Fruit fly (Drosophila melanogaster) Kc167 (cell line): Measurements from ENCODE around the gene CG4440.

Source experiments
- Myc ChIP-seq: fragments of >200 bp; optimal IDR thresholded peaks from 2 replicates; lab custom pipeline; 2017; ENCODE audit warnings: missing external identifiers
- Sin3A ChIP-seq: fragments of >200 bp; optimal IDR thresholded peaks from 2 replicates; lab custom pipeline; 2018; ENCODE audit warnings: missing external identifiers
- h ChIP-seq: fragments of >200 bp; optimal IDR thresholded peaks from 3 replicates; lab custom pipeline; 2018; ENCODE audit warnings: missing external identifiers
- insv ChIP-seq: fragments of >200 bp; optimal IDR thresholded peaks from 3 replicates; lab custom pipeline; 2018; ENCODE audit warnings: missing external identifiers
- psq ChIP-seq: fragments of >200 bp; optimal IDR thresholded peaks from 2 replicates; lab custom pipeline; 2017; ENCODE audit warnings: missing external identifiers
- ttk ChIP-seq: sonication (Bioruptor generic); optimal IDR thresholded peaks from 2 replicates; lab custom pipeline; 2017; ENCODE audit warnings: missing external identifiers

The CG4440 gene

dm6 chr2L:16290984-16291383, 38.7 kb upstream of the CG4440 start, which contains the start of gene CG17329:
Gene CG17329, plus strand, starts transcription at chr2L:16291284.
- no peak for TF ChIP-seq ttk (lab: Kevin White, UChicago)
- TF ChIP-seq insv = no peak
- TF ChIP-seq h (lab: Kevin White, UChicago) = no peak
- no peak for TF ChIP-seq Sin3A
- no peak for TF ChIP-seq psq (lab: Kevin White, UChicago)
- no peak for TF ChIP-seq Myc (lab: Kevin White, UChicago)

- no peak for TF ChIP-seq insv
- no peak for TF ChIP-seq Myc (lab: Kevin White, UChicago)
- no peak for TF ChIP-seq h (lab: Kevin White, UChicago)
- no peak for TF ChIP-seq psq (lab: Kevin White, UChicago)
- no peak for TF ChIP-seq ttk (lab: Kevin White, UChicago)
- no peak for TF ChIP-seq Sin3A
Observed at dm6 chr2L:16292975-16293501, 36.7 kb upstream of the CG4440 start, which contains the start of gene CG13258. Gene CG13258, minus strand, starts transcription at chr2L:16293025.

dm6 chr2L:16293703-16294233, 36.0 kb upstream of the CG4440 start, which contains the start of gene Cyp303a1:
Gene Cyp303a1, plus strand, starts transcription at chr2L:16294183.
- TF ChIP-seq ttk (lab: Kevin White, UChicago) (no peak), h (lab: Kevin White, UChicago) (no peak), insv (no peak)

dm6 chr2L:16299466-16300311, 30.0 kb upstream of the CG4440 start, which contains the start of the genes heix and CG17328:
Gene heix, minus strand, starts transcription at chr2L:16299858.
Gene CG17328, plus strand, starts transcription at chr2L:16299943.
- TF ChIP-seq psq (lab: Kevin White, UChicago) (no peak), ttk (lab: Kevin White, UChicago) (no peak), Myc (lab: Kevin White, UChicago) (no peak), h (lab: Kevin White, UChicago) (no peak), insv (no peak), Sin3A (no peak)

dm6 chr2L:16302773-16303279, 26.9 kb upstream of the CG4440 start, which contains the start of gene GMF:
Gene GMF, minus strand, starts transcription at chr2L:16302954.
- TF ChIP-seq Myc (lab: Kevin White, UChicago) (no peak), Sin3A (no peak), insv (no peak), h (lab: Kevin White, UChicago) (no peak), ttk (lab: Kevin White, UChicago) (no peak), psq (lab: Kevin White, UChicago) (no peak)

dm6 chr2L:16307026-16307703, 22.6 kb upstream of the CG4440 start, which contains the start of the genes CG5861 and Syx5:
Gene CG5861, minus strand, starts transcription at chr2L:16307298.
Gene Syx5, plus strand, starts transcription at chr2L:16307346.
- TF ChIP-seq Sin3A = no peak
- TF ChIP-seq psq (lab: Kevin White, UChicago) = no peak
- no peak for TF ChIP-seq Myc (lab: Kevin White, UChicago)
- TF ChIP-seq insv = no peak
- TF ChIP-seq ttk (lab: Kevin White, UChicago) = no peak
- no peak for TF ChIP-seq h (lab: Kevin White, UChicago)

- TF ChIP-seq h (lab: Kevin White, UChicago) (no peak), ttk (lab: Kevin White, UChicago) (no peak), psq (lab: Kevin White, UChicago) (no peak), Sin3A (no peak), insv (no peak), Myc (lab: Kevin White, UChicago) (no peak)
Observed at dm6 chr2L:16310648-16311047, 19.1 kb upstream of the CG4440 start, which contains the start of the genes cni and fzy. Gene cni, minus strand, starts transcription at chr2L:16310726. Gene fzy, plus strand, starts transcription at chr2L:16310956.

- no peak for TF ChIP-seq Myc (lab: Kevin White, UChicago)
- no peak for TF ChIP-seq ttk (lab: Kevin White, UChicago)
- TF ChIP-seq h (lab: Kevin White, UChicago) = no peak
- TF ChIP-seq insv = no peak
- no peak for TF ChIP-seq psq (lab: Kevin White, UChicago)
- no peak for TF ChIP-seq Sin3A
Observed at dm6 chr2L:16315027-16315426, 14.7 kb upstream of the CG4440 start.

- no peak for TF ChIP-seq psq (lab: Kevin White, UChicago)
- no peak for TF ChIP-seq Myc (lab: Kevin White, UChicago)
- TF ChIP-seq Sin3A = no peak
- no peak for TF ChIP-seq insv
- TF ChIP-seq ttk (lab: Kevin White, UChicago) = no peak
- TF ChIP-seq h (lab: Kevin White, UChicago) = no peak
Observed at dm6 chr2L:16315844-16316243, 13.9 kb upstream of the CG4440 start.

dm6 chr2L:16316410-16316809, 13.3 kb upstream of the CG4440 start:
- TF ChIP-seq Sin3A (no peak), psq (lab: Kevin White, UChicago) (no peak), Myc (lab: Kevin White, UChicago) (no peak), h (lab: Kevin White, UChicago) (no peak), insv (no peak), ttk (lab: Kevin White, UChicago) (no peak)

dm6 chr2L:16317131-16317530, 12.6 kb upstream of the CG4440 start:
- TF ChIP-seq h (lab: Kevin White, UChicago) (no peak), ttk (lab: Kevin White, UChicago) (no peak), psq (lab: Kevin White, UChicago) (no peak), Myc (lab: Kevin White, UChicago) (no peak), Sin3A (no peak), insv (no peak)
